Worm (Caenorhabditis elegans): ENCODE results near the gene pals-28.

DNA sequence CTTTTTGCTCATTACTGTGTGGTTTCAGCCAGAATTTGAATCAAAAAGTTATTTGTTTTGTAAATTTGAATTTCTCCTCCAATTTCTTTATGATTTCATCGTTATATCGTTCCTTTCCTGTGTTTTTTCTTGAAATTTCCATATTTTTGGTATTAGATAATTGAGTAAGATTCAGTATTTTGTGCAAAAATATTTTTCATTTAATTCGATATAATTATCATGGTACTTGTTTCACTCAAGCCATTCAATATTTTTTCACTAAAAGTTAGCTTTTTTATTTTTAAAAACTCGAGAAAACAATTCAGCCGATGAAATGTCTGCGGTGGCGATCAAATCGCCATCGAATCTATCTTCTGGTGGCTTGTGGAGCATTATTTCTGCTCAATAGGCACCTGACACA, 39.6 kb upstream of the pals-28 start, which contains the start of gene hse-5:
- TF ChIP-seq dmd-8 (GFP tag; IDR thresholded peaks at IDR 0.05) (no peak), Y48G9A.11 (GFP tag; IDR thresholded peaks at IDR 0.05) (no peak), mep-1 (tag; optimal IDR thresholded peaks at IDR 0.05) (no peak), lin-13 (GFP tag; optimal IDR thresholded peaks at IDR 0.05) (no peak)

Data from whole organism, L4 larva.